Worm (Caenorhabditis elegans) whole organism, L3 larva: ENCODE measurements around the gene srz-16.

Experiments
- aly-2 ChIP-seq: fragments of 150-350 bp; optimal IDR thresholded peaks from 2 replicates; lab custom pipeline; 2014; ENCODE audit warnings: missing biosample characterization, missing genetic modification characterization
- ama-1 ChIP-seq: fragments of 150-350 bp; optimal IDR thresholded peaks from 2 replicates; lab custom pipeline; 2018
- ceh-16 ChIP-seq: sonication (generic microtip); optimal IDR thresholded peaks from 2 replicates; lab custom pipeline; 2017; ENCODE audit warnings: missing biosample characterization, missing genetic modification characterization
- ceh-28 ChIP-seq: fragments of 150-350 bp; optimal IDR thresholded peaks from 2 replicates; lab custom pipeline; 2014; ENCODE audit warnings: missing biosample characterization, missing genetic modification reagents, missing genetic modification characterization
- daf-12 ChIP-seq: fragments of 150-350 bp; optimal IDR thresholded peaks from 2 replicates; lab custom pipeline; 2014; ENCODE audit warnings: missing biosample characterization, missing genetic modification reagents, missing genetic modification characterization
- egl-27 ChIP-seq: sonication (generic microtip); optimal IDR thresholded peaks from 4 replicates; lab custom pipeline; 2017; ENCODE audit warnings: missing biosample characterization, missing genetic modification reagents, missing genetic modification characterization
- egl-5 ChIP-seq: fragments of 150-350 bp; optimal IDR thresholded peaks from 2 replicates; lab custom pipeline; 2017; ENCODE audit warnings: missing biosample characterization, missing genetic modification reagents, missing genetic modification characterization, inconsistent platforms
- elt-1 ChIP-seq: fragments of 150-350 bp; optimal IDR thresholded peaks from 2 replicates; lab custom pipeline; 2014; ENCODE audit warnings: missing biosample characterization, missing genetic modification characterization
- elt-2 ChIP-seq: sonication (generic microtip); optimal IDR thresholded peaks from 2 replicates; lab custom pipeline; 2016; ENCODE audit warnings: missing genetic modification reagents, mild to moderate bottlenecking, missing genetic modification characterization, missing compliant biosample characterization
- elt-3 ChIP-seq, 3 experiments: fragments of 150-350 bp in 1 of 3; sonication (generic microtip) in 2 of 3; optimal IDR thresholded peaks; 2 replicates in 2 of 3; 4 replicates in 1 of 3; lab custom pipeline; 2014 to 2017; ENCODE audit warnings: missing biosample characterization in 3 of 3, missing genetic modification characterization in 3 of 3
- eor-1 ChIP-seq, 2 experiments: fragments of 150-350 bp; optimal IDR thresholded peaks; 2 replicates each; lab custom pipeline; 2014 to 2018; ENCODE audit warnings: missing biosample characterization in 2 of 2, missing genetic modification characterization in 2 of 2
- fkh-10 ChIP-seq: sonication (generic microtip); optimal IDR thresholded peaks from 2 replicates; lab custom pipeline; 2017; ENCODE audit warnings: missing biosample characterization, missing genetic modification reagents, missing genetic modification characterization
- jun-1 ChIP-seq: fragments of 150-350 bp; optimal IDR thresholded peaks from 2 replicates; lab custom pipeline; 2014; ENCODE audit warnings: missing biosample characterization, missing genetic modification reagents, missing genetic modification characterization
- lin-39 ChIP-seq: fragments of 150-350 bp; optimal IDR thresholded peaks from 2 replicates; lab custom pipeline; 2018; ENCODE audit warnings: missing biosample characterization, missing genetic modification reagents, missing genetic modification characterization
- lsy-12 ChIP-seq: sonication (generic microtip); optimal IDR thresholded peaks from 2 replicates; lab custom pipeline; 2016; ENCODE audit warnings: mild to moderate bottlenecking, missing genetic modification characterization, missing compliant biosample characterization
- mdl-1 ChIP-seq: fragments of 150-350 bp; optimal IDR thresholded peaks from 2 replicates; lab custom pipeline; 2014; ENCODE audit warnings: missing biosample characterization, missing genetic modification characterization
- nhr-11 ChIP-seq: fragments of 150-350 bp; optimal IDR thresholded peaks from 2 replicates; lab custom pipeline; 2014; ENCODE audit warnings: missing biosample characterization, missing genetic modification characterization
- nhr-12 ChIP-seq: fragments of 150-350 bp; optimal IDR thresholded peaks from 2 replicates; lab custom pipeline; 2014; ENCODE audit warnings: missing biosample characterization, missing genetic modification characterization
- nhr-237 ChIP-seq: fragments of 150-350 bp; optimal IDR thresholded peaks from 2 replicates; lab custom pipeline; 2014; ENCODE audit warnings: missing biosample characterization, missing genetic modification characterization
- nhr-28 ChIP-seq: fragments of 150-350 bp; optimal IDR thresholded peaks from 2 replicates; lab custom pipeline; 2014; ENCODE audit warnings: missing biosample characterization, missing genetic modification characterization
- nhr-67 ChIP-seq: fragments of 150-350 bp; optimal IDR thresholded peaks from 2 replicates; lab custom pipeline; 2014; ENCODE audit warnings: missing biosample characterization, missing genetic modification characterization
- nhr-76 ChIP-seq: fragments of 150-350 bp; sonication (generic microtip); optimal IDR thresholded peaks from 5 replicates; lab custom pipeline; 2014; ENCODE audit warnings: missing biosample characterization, missing genetic modification characterization
- nhr-77 ChIP-seq: fragments of 150-350 bp; optimal IDR thresholded peaks from 2 replicates; lab custom pipeline; 2014; ENCODE audit warnings: missing biosample characterization, missing genetic modification characterization
- pha-4 ChIP-seq: fragments of 150-350 bp; optimal IDR thresholded peaks from 2 replicates; lab custom pipeline; 2014; ENCODE audit warnings: missing biosample characterization, missing genetic modification reagents, missing genetic modification characterization
- pqm-1 ChIP-seq: fragments of 150-350 bp; optimal IDR thresholded peaks from 2 replicates; lab custom pipeline; 2017; ENCODE audit warnings: missing biosample characterization, missing genetic modification characterization, inconsistent platforms
- sea-2 ChIP-seq: fragments of 150-350 bp; sonication (generic microtip); optimal IDR thresholded peaks from 4 replicates; lab custom pipeline; 2014; ENCODE audit warnings: missing biosample characterization, missing genetic modification reagents, missing genetic modification characterization
- skn-1 ChIP-seq: fragments of 150-350 bp; optimal IDR thresholded peaks from 2 replicates; lab custom pipeline; 2014; ENCODE audit warnings: missing biosample characterization, missing genetic modification characterization
- snpc-4 ChIP-seq: fragments of 150-350 bp; optimal IDR thresholded peaks from 2 replicates; lab custom pipeline; 2014; ENCODE audit warnings: missing biosample characterization, missing genetic modification characterization
- tbx-2 ChIP-seq: sonication (generic microtip); optimal IDR thresholded peaks from 2 replicates; lab custom pipeline; 2016; ENCODE audit warnings: mild to moderate bottlenecking, missing genetic modification characterization, missing compliant biosample characterization
- unc-39 ChIP-seq: sonication (generic microtip); optimal IDR thresholded peaks from 4 replicates; lab custom pipeline; 2017; ENCODE audit warnings: missing biosample characterization, missing genetic modification characterization
- unc-62 ChIP-seq: fragments of 150-350 bp; sonication (generic microtip); optimal IDR thresholded peaks from 4 replicates; lab custom pipeline; 2014; ENCODE audit warnings: missing biosample characterization, missing genetic modification reagents, missing genetic modification characterization
- ztf-11 ChIP-seq: fragments of 150-350 bp; optimal IDR thresholded peaks from 2 replicates; lab custom pipeline; 2014; ENCODE audit warnings: missing biosample characterization, missing genetic modification characterization
- ztf-4 ChIP-seq: fragments of 150-350 bp; optimal IDR thresholded peaks from 2 replicates; lab custom pipeline; 2014; ENCODE audit warnings: missing biosample characterization, missing genetic modification characterization

The srz-16 gene

DNA sequence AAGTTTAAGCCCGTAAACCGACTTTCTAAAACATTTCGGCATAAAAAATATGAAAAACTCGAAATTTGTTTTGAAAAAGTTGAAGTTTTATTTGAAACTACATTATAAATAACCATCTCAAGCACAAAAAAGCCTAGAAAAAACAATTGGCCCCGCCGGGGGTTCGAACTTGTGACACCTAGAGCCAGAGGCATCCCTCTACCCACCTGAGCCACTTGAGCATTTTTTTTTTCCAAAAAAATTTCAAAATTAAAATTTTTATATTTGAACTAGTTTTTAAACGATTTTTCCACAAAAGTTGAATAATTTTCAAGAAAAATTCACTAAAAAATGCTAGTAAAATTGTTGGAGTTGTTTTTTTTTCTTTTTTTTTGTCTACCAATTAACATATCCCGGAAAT lies 37.2 kb upstream of the srz-16 start:
- no peak for TF ChIP-seq lsy-12 (tag; lab: Kevin White, UChicago)
- TF ChIP-seq lin-39, result no peak
- TF ChIP-seq skn-1, result no peak

DNA sequence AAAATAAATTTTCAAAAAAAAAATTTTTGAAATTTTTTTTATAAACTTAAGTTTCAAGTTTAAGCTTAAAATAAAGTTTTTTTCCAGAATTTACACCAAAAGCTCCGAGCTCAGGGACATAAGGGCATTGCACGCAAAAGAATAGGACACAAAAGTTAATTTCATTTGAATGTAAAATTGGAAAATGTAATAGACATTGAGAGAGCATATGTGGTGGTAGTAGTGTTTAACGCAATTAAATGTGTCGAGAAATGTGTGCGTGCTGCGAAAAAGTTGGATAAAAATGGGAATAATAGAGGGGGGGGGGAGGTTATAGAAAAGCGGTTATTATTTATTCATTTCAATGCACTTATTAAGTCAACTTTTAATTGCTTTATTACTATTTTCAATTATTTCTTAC lies 34.1 kb upstream of the srz-16 start:
- TF ChIP-seq unc-62 (GFP tag; lab: Kevin White, UChicago), result no peak
- no peak for TF ChIP-seq ceh-28
- TF ChIP-seq eor-1 (tag; optimal IDR thresholded peaks at IDR 0.05; lab: Kevin White, UChicago), result no peak
- TF ChIP-seq ztf-11 (tag; lab: Kevin White, UChicago), result no peak
- no peak for TF ChIP-seq nhr-67 (tag; lab: Kevin White, UChicago)
- no peak for TF ChIP-seq nhr-77 (tag; lab: Kevin White, UChicago)
- no peak for TF ChIP-seq nhr-28
- no peak for TF ChIP-seq unc-39 (tag; lab: Kevin White, UChicago)
- no peak for TF ChIP-seq fkh-10 (GFP tag; lab: Kevin White, UChicago)
- TF ChIP-seq elt-3 (tag; optimal IDR thresholded peaks at IDR 0.05; lab: Kevin White, UChicago), result no peak
- TF ChIP-seq ceh-16 (tag; lab: Kevin White, UChicago), result no peak
- TF ChIP-seq jun-1 (tag; lab: Kevin White, UChicago), result no peak
- TF ChIP-seq mdl-1, result no peak
- TF ChIP-seq pqm-1 (tag; lab: Kevin White, UChicago), result no peak
- TF ChIP-seq nhr-237, result no peak

DNA sequence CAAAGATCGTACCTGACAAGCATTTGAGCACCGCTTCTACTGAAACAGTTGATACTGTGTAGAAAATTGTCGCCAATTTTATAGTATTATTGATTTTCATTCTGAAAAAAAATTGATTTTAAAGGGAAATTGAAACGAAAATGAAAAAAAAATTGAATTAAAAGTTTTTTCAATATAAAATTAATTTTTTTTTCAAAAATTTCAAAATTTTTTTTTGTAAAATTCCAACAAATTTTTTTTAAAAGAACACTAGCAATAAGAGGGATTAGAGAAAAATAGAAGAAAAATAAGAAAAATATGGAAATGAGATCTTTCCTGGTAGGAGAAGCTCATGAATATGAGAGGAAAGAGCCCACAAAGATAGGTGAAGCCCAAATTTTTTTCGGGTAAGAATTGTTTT lies 28.7 kb upstream of the srz-16 start, which contains the start of gene Y113G7B.11:
TSS of gene Y113G7B.11 (minus strand) at position 101 of the 400 bp plus-strand sequence.
- no peak for TF ChIP-seq lin-39
- no peak for TF ChIP-seq egl-27 (tag; lab: Kevin White, UChicago)
- no peak for TF ChIP-seq eor-1 (tag; optimal IDR thresholded peaks at IDR 0.05; lab: Kevin White, UChicago)
- no peak for TF ChIP-seq sea-2
- no peak for TF ChIP-seq daf-12 (tag; lab: Kevin White, UChicago)
- TF ChIP-seq jun-1 (tag; lab: Kevin White, UChicago), result no peak
- TF ChIP-seq nhr-76 (tag; lab: Kevin White, UChicago), result no peak

- TF ChIP-seq nhr-77 (tag; lab: Kevin White, UChicago) (no peak), pha-4 (tag; lab: Kevin White, UChicago) (peak; percentile 12), pqm-1 (tag; lab: Kevin White, UChicago) (peak; percentile 47), snpc-4 (tag; lab: Kevin White, UChicago) (no peak), elt-2 (peak; percentile 66), nhr-11 (tag; lab: Kevin White, UChicago) (no peak)
These were observed 26.6 kb upstream of the srz-16 start for ce11 chrV:20213097-20213496.

ce11 chrV:20212584-20212983 lies 26.1 kb upstream of the srz-16 start, which contains the start of gene Y113G7B.12:
Y113G7B.12 (minus strand) TSS chrV:20212684.
- TF ChIP-seq elt-1, result no peak
- no peak for TF ChIP-seq ama-1
- TF ChIP-seq, all 47 proteins: peak for 0

DNA sequence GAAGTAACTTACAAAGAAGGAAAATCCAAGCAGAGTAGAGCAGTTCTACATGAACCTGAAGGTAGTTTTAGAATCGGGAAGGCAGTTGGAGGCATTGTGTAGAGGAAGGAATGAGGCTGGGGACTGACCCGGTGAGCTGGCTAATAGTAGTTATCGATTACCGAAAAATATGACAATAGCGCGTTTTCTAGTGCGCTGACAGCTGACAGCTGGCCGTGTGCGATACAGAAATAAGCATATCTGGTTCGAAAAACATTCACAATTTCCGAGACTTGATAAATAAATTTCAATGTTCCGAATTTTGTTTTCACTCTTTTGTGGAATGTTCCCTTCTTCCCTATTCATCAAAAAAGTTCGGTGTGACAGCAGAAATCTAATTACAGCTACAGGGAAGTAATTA lies 19.6 kb upstream of the srz-16 start, which contains the start of the genes fbxb-59 and srbc-34:
TSS of gene fbxb-59 (minus strand) at position 101 of the 400 bp plus-strand sequence.
TSS of gene srbc-34 (plus strand) at position 233 of the 400 bp plus-strand sequence.
- TF ChIP-seq egl-5 (tag; lab: Kevin White, UChicago) (no peak), nhr-12 (no peak), lin-39 (no peak), unc-39 (tag; lab: Kevin White, UChicago) (no peak), aly-2 (tag; lab: Kevin White, UChicago) (no peak), mdl-1 (no peak), tbx-2 (no peak), elt-2 (no peak), nhr-77 (tag; lab: Kevin White, UChicago) (no peak), ztf-4 (tag; lab: Kevin White, UChicago) (no peak), nhr-11 (tag; lab: Kevin White, UChicago) (no peak), ztf-11 (tag; lab: Kevin White, UChicago) (no peak)
